1 fruit fly cellular context compared by ENCODE assay signal in genomic region chrX:8420772-8421448, dm6.
TF ChIP-seq lines count a peak whose summit lies in the region.

No protein-coding gene starts in this region.

TF ChIP-seq in whole organism, embryonic, 481 proteins besides CTCF, POLR2A, EP300 and RAD21 (continued from another document and continues in another):
- TF ChIP-seq CG4820 (GFP tag; optimal IDR thresholded peaks at IDR 0.05; lab: Kevin White, UChicago) (no peak), CG2875 (GFP tag; optimal IDR thresholded peaks at IDR 0.05; lab: Kevin White, UChicago) (no peak), Vsx1 (GFP tag; optimal IDR thresholded peaks at IDR 0.05; lab: Kevin White, UChicago) (peak; percentile 17), schlank (tag; optimal IDR thresholded peaks at IDR 0.05; lab: Kevin White, UChicago) (no peak), CG3726 (GFP tag; IDR thresholded peaks at IDR 0.05; lab: Robert Waterston, UW) (no peak), Hsf (GFP tag; optimal IDR thresholded peaks at IDR 0.05; lab: Kevin White, UChicago) (no peak), HmgD (GFP tag; optimal IDR thresholded peaks at IDR 0.05; lab: Kevin White, UChicago) (no peak), Hmx (GFP tag; optimal IDR thresholded peaks at IDR 0.05; lab: Kevin White, UChicago) (no peak), CG14965 (GFP tag; optimal IDR thresholded peaks at IDR 0.05; lab: Kevin White, UChicago; ENCODE audit: borderline replicate concordance) (no peak), CG7271 (tag; optimal IDR thresholded peaks at IDR 0.05; lab: Kevin White, UChicago) (no peak), ERR (GFP tag; optimal IDR thresholded peaks at IDR 0.05; lab: Kevin White, UChicago) (no peak), cwo (GFP tag; optimal IDR thresholded peaks at IDR 0.05; lab: Kevin White, UChicago) (peak; percentile 9), CG11504 (tag; optimal IDR thresholded peaks at IDR 0.05; lab: Kevin White, UChicago) (no peak), peb (GFP tag; IDR thresholded peaks at IDR 0.05; lab: Robert Waterston, UW) (no peak), al (GFP tag; IDR thresholded peaks at IDR 0.05; lab: Robert Waterston, UW) (no peak), fru (optimal IDR thresholded peaks at IDR 0.05; lab: Kevin White, UChicago) (no peak), Chrac-16 (GFP tag; optimal IDR thresholded peaks at IDR 0.05; lab: Kevin White, UChicago) (no peak), CG12219 (GFP tag; optimal IDR thresholded peaks at IDR 0.05; lab: Kevin White, UChicago) (no peak), dm (GFP tag; optimal IDR thresholded peaks at IDR 0.05; lab: Kevin White, UChicago) (peak; percentile 15), gro (GFP tag; optimal IDR thresholded peaks at IDR 0.05; lab: Kevin White, UChicago) (no peak), CG9727 (GFP tag; optimal IDR thresholded peaks at IDR 0.05; lab: Kevin White, UChicago) (no peak), bowl (GFP tag; IDR thresholded peaks at IDR 0.05; lab: Robert Waterston, UW) (no peak), tin (GFP tag; optimal IDR thresholded peaks at IDR 0.05; lab: Kevin White, UChicago) (no peak), sd (tag; optimal IDR thresholded peaks at IDR 0.05; lab: Kevin White, UChicago) (no peak), Aef1 (GFP tag; IDR thresholded peaks at IDR 0.05; lab: Robert Waterston, UW) (no peak), pan (optimal IDR thresholded peaks at IDR 0.05; lab: Kevin White, UChicago) (no peak), pan (GFP tag; optimal IDR thresholded peaks at IDR 0.05 in 1 of 2, IDR thresholded peaks at IDR 0.05 in 1 of 2) (peak in 1 of 2 experiments; percentile 9), CG32767 (GFP tag; IDR thresholded peaks at IDR 0.05; lab: Robert Waterston, UW) (no peak), hkb (optimal IDR thresholded peaks at IDR 0.05; lab: Kevin White, UChicago) (no peak), hkb (GFP tag; IDR thresholded peaks at IDR 0.05; lab: Robert Waterston, UW) (0 out of 2 replicates have a peak, but pooled peaks have one; percentile 30), HHEX (GFP tag; optimal IDR thresholded peaks at IDR 0.05; lab: Kevin White, UChicago) (no peak), CG2712 (tag; optimal IDR thresholded peaks at IDR 0.05; lab: Kevin White, UChicago) (no peak), CG1832 (GFP tag; optimal IDR thresholded peaks at IDR 0.05; lab: Kevin White, UChicago) (no peak), CG12299 (tag; optimal IDR thresholded peaks at IDR 0.05; lab: Kevin White, UChicago) (no peak), kah (GFP tag; optimal IDR thresholded peaks at IDR 0.05; lab: Kevin White, UChicago) (peak; percentile 27), CG15514 (GFP tag; optimal IDR thresholded peaks at IDR 0.05; lab: Kevin White, UChicago) (no peak), NC2β (GFP tag; optimal IDR thresholded peaks at IDR 0.05; lab: Kevin White, UChicago) (no peak), CG15479 (GFP tag; optimal IDR thresholded peaks at IDR 0.05; lab: Kevin White, UChicago) (peak; percentile 93), tup (GFP tag; optimal IDR thresholded peaks at IDR 0.05; lab: Kevin White, UChicago) (no peak), Lim3 (GFP tag; IDR thresholded peaks at IDR 0.05; lab: Robert Waterston, UW) (no peak), inv (GFP tag; IDR thresholded peaks at IDR 0.05; lab: Robert Waterston, UW; ENCODE audit: partially characterized antibody) (no peak), Mad (GFP tag; optimal IDR thresholded peaks at IDR 0.05; lab: Kevin White, UChicago) (no peak), CG10366 (GFP tag; IDR thresholded peaks at IDR 0.05; lab: Robert Waterston, UW) (no peak), CG8290 (GFP tag; optimal IDR thresholded peaks at IDR 0.05; lab: Kevin White, UChicago) (no peak), CG8290 (tag; optimal IDR thresholded peaks at IDR 0.05; lab: Kevin White, UChicago) (no peak), CG18599 (GFP tag; optimal IDR thresholded peaks at IDR 0.05; lab: Kevin White, UChicago) (no peak), E2f1 (GFP tag; IDR thresholded peaks at IDR 0.05; lab: Robert Waterston, UW) (no peak), ab (GFP tag; optimal IDR thresholded peaks at IDR 0.05; lab: Kevin White, UChicago) (no peak), CG3407 (GFP tag; optimal IDR thresholded peaks at IDR 0.05; lab: Kevin White, UChicago) (no peak), yki (optimal IDR thresholded peaks at IDR 0.05; lab: Kevin White, UChicago) (peak; percentile 99), MESR4 (GFP tag; optimal IDR thresholded peaks at IDR 0.05; lab: Kevin White, UChicago) (no peak), CHES-1-like (GFP tag; optimal IDR thresholded peaks at IDR 0.05; lab: Kevin White, UChicago) (no peak), gsb (GFP tag; IDR thresholded peaks at IDR 0.05; lab: Robert Waterston, UW) (no peak), Poxn (GFP tag; IDR thresholded peaks at IDR 0.05; lab: Robert Waterston, UW) (no peak), CG16813 (GFP tag; IDR thresholded peaks at IDR 0.05; lab: Robert Waterston, UW; ENCODE audit: partially characterized antibody) (peak; percentile 29; the same call in 1 of the 3 replicates), CG33213 (GFP tag; optimal IDR thresholded peaks at IDR 0.05; lab: Kevin White, UChicago) (no peak), CG6791 (GFP tag; IDR thresholded peaks at IDR 0.05; lab: Robert Waterston, UW; ENCODE audit: partially characterized antibody) (no peak), CG17802 (tag; optimal IDR thresholded peaks at IDR 0.05; lab: Kevin White, UChicago) (no peak), CG32532 (GFP tag; IDR thresholded peaks at IDR 0.05; lab: Robert Waterston, UW) (peak; percentile 76), CG6683 (GFP tag; optimal IDR thresholded peaks at IDR 0.05; lab: Kevin White, UChicago) (no peak), CG10654 (GFP tag; optimal IDR thresholded peaks at IDR 0.05; lab: Kevin White, UChicago) (no peak), gem (tag; optimal IDR thresholded peaks at IDR 0.05; lab: Kevin White, UChicago) (no peak), fd102C (GFP tag; optimal IDR thresholded peaks at IDR 0.05; lab: Kevin White, UChicago) (no peak), Hmr (GFP tag; optimal IDR thresholded peaks at IDR 0.05; lab: Kevin White, UChicago) (no peak), Hr78 (GFP tag; optimal IDR thresholded peaks at IDR 0.05; lab: Kevin White, UChicago) (no peak), CG17612 (GFP tag; IDR thresholded peaks at IDR 0.05; lab: Robert Waterston, UW) (no peak), CG8388 (GFP tag; optimal IDR thresholded peaks at IDR 0.05; lab: Kevin White, UChicago) (no peak), Elba2 (GFP tag; optimal IDR thresholded peaks at IDR 0.05; lab: Kevin White, UChicago) (no peak), CG4282 (GFP tag; optimal IDR thresholded peaks at IDR 0.05; lab: Kevin White, UChicago) (no peak), Dll (GFP tag; IDR thresholded peaks at IDR 0.05; lab: Robert Waterston, UW; ENCODE audit: partially characterized antibody) (peak; percentile 58; the same call in 1 of the 4 replicates), ci (GFP tag; IDR thresholded peaks at IDR 0.05; lab: Robert Waterston, UW) (peak; percentile 41; the same call in 1 of the 3 replicates), Gsc (GFP tag; IDR thresholded peaks at IDR 0.05; lab: Robert Waterston, UW) (no peak), CG15601 (tag; optimal IDR thresholded peaks at IDR 0.05; lab: Kevin White, UChicago) (no peak), CG16779 (GFP tag; IDR thresholded peaks at IDR 0.05; lab: Robert Waterston, UW) (no peak), exex (tag; optimal IDR thresholded peaks at IDR 0.05; lab: Kevin White, UChicago) (no peak), toy (GFP tag; IDR thresholded peaks at IDR 0.05; lab: Robert Waterston, UW) (no peak), trh (GFP tag; optimal IDR thresholded peaks at IDR 0.05; lab: Kevin White, UChicago) (no peak), mam (GFP tag; optimal IDR thresholded peaks at IDR 0.05; lab: Kevin White, UChicago) (no peak), danr (GFP tag; IDR thresholded peaks at IDR 0.05; lab: Robert Waterston, UW) (no peak), CG7372 (GFP tag; IDR thresholded peaks at IDR 0.05; lab: Robert Waterston, UW) (no peak), Max (GFP tag; optimal IDR thresholded peaks at IDR 0.05; lab: Kevin White, UChicago) (no peak), zf30C (GFP tag; optimal IDR thresholded peaks at IDR 0.05; lab: Kevin White, UChicago) (no peak), CG14050 (GFP tag; IDR thresholded peaks at IDR 0.05; lab: Robert Waterston, UW) (no peak), ac (GFP tag; optimal IDR thresholded peaks at IDR 0.05; lab: Kevin White, UChicago) (no peak), H15 (GFP tag; IDR thresholded peaks at IDR 0.05; lab: Robert Waterston, UW) (no peak), tio (GFP tag; optimal IDR thresholded peaks at IDR 0.05; lab: Kevin White, UChicago) (no peak), ttk (GFP tag; IDR thresholded peaks at IDR 0.05; lab: Robert Waterston, UW) (no peak), CG7839 (tag; optimal IDR thresholded peaks at IDR 0.05; lab: Kevin White, UChicago) (no peak), grau (tag; optimal IDR thresholded peaks at IDR 0.05; lab: Kevin White, UChicago) (no peak), CG7928 (GFP tag; optimal IDR thresholded peaks at IDR 0.05; lab: Kevin White, UChicago) (no peak), psq (GFP tag; optimal IDR thresholded peaks at IDR 0.05; lab: Kevin White, UChicago) (no peak), CG2129 (GFP tag; IDR thresholded peaks at IDR 0.05; lab: Robert Waterston, UW; ENCODE audit: partially characterized antibody) (no peak), CG10431 (GFP tag; optimal IDR thresholded peaks at IDR 0.05; lab: Kevin White, UChicago) (no peak), CG4424 (GFP tag; optimal IDR thresholded peaks at IDR 0.05; lab: Kevin White, UChicago) (no peak), emc (GFP tag; optimal IDR thresholded peaks at IDR 0.05; lab: Kevin White, UChicago) (no peak), sima (GFP tag; optimal IDR thresholded peaks at IDR 0.05; lab: Kevin White, UChicago) (no peak), pfk (GFP tag; optimal IDR thresholded peaks at IDR 0.05; lab: Kevin White, UChicago) (peak; percentile 1), Opbp (GFP tag; IDR thresholded peaks at IDR 0.05; lab: Robert Waterston, UW; ENCODE audit: partially characterized antibody) (no peak), aop (GFP tag; IDR thresholded peaks at IDR 0.05; lab: Robert Waterston, UW) (no peak), CG1529 (GFP tag; optimal IDR thresholded peaks at IDR 0.05; lab: Kevin White, UChicago) (peak; percentile 23), stwl (tag; optimal IDR thresholded peaks at IDR 0.05; lab: Kevin White, UChicago) (peak; percentile 60), CrebB (tag; optimal IDR thresholded peaks at IDR 0.05; lab: Kevin White, UChicago) (no peak), CG17385 (GFP tag; optimal IDR thresholded peaks at IDR 0.05; lab: Kevin White, UChicago) (peak; percentile 51), CG3995 (GFP tag; optimal IDR thresholded peaks at IDR 0.05; lab: Kevin White, UChicago) (no peak), trem (tag; optimal IDR thresholded peaks at IDR 0.05; lab: Kevin White, UChicago) (peak; percentile 17), HLH3B (GFP tag; IDR thresholded peaks at IDR 0.05; lab: Robert Waterston, UW) (no peak), Hr51 (GFP tag; optimal IDR thresholded peaks at IDR 0.05; lab: Kevin White, UChicago) (no peak), gt (GFP tag; IDR thresholded peaks at IDR 0.05; lab: Robert Waterston, UW) (no peak), CG5180 (GFP tag; optimal IDR thresholded peaks at IDR 0.05; lab: Kevin White, UChicago) (peak; percentile 19), luna (GFP tag; optimal IDR thresholded peaks at IDR 0.05; lab: Kevin White, UChicago) (no peak), phol (tag; optimal IDR thresholded peaks at IDR 0.05; lab: Kevin White, UChicago) (no peak), CG7987 (GFP tag; optimal IDR thresholded peaks at IDR 0.05; lab: Kevin White, UChicago) (no peak), shn (GFP tag; optimal IDR thresholded peaks at IDR 0.05; lab: Kevin White, UChicago) (no peak), CG9817 (tag; optimal IDR thresholded peaks at IDR 0.05; lab: Kevin White, UChicago) (no peak), Sox102F (GFP tag; optimal IDR thresholded peaks at IDR 0.05; lab: Kevin White, UChicago) (no peak), Dip2 (GFP tag; IDR thresholded peaks at IDR 0.05; lab: Robert Waterston, UW) (no peak), CG8359 (GFP tag; optimal IDR thresholded peaks at IDR 0.05; lab: Kevin White, UChicago; ENCODE audit: borderline replicate concordance) (no peak), Myb (GFP tag; optimal IDR thresholded peaks at IDR 0.05; lab: Kevin White, UChicago) (no peak), ash1 (GFP tag; optimal IDR thresholded peaks at IDR 0.05; lab: Kevin White, UChicago) (no peak), Rx (GFP tag; IDR thresholded peaks at IDR 0.05; lab: Robert Waterston, UW) (no peak), CG7963 (GFP tag; IDR thresholded peaks at IDR 0.05; lab: Robert Waterston, UW; ENCODE audit: partially characterized antibody) (no peak), gce (GFP tag; IDR thresholded peaks at IDR 0.05; lab: Robert Waterston, UW) (no peak), CoRest (tag; optimal IDR thresholded peaks at IDR 0.05; lab: Kevin White, UChicago) (no peak), CG12942 (GFP tag; optimal IDR thresholded peaks at IDR 0.05; lab: Kevin White, UChicago) (no peak), repo (GFP tag; optimal IDR thresholded peaks at IDR 0.05; lab: Kevin White, UChicago) (no peak), vnd (GFP tag; IDR thresholded peaks at IDR 0.05; lab: Robert Waterston, UW; ENCODE audit: partially characterized antibody) (no peak), CG9609 (GFP tag; optimal IDR thresholded peaks at IDR 0.05; lab: Kevin White, UChicago) (no peak), bigmax (GFP tag; optimal IDR thresholded peaks at IDR 0.05; lab: Kevin White, UChicago) (no peak), ken (GFP tag; IDR thresholded peaks at IDR 0.05; lab: Robert Waterston, UW) (peak; percentile 50; the same call in 1 of the 3 replicates), CG8944 (GFP tag; optimal IDR thresholded peaks at IDR 0.05; lab: Kevin White, UChicago) (no peak), Xbp1 (GFP tag; optimal IDR thresholded peaks at IDR 0.05; lab: Kevin White, UChicago) (no peak), wek (GFP tag; optimal IDR thresholded peaks at IDR 0.05; lab: Kevin White, UChicago) (peak; percentile 31), Jarid2 (GFP tag; optimal IDR thresholded peaks at IDR 0.05; lab: Kevin White, UChicago) (no peak), mirr (GFP tag; optimal IDR thresholded peaks at IDR 0.05; lab: Kevin White, UChicago) (no peak), ase (GFP tag; IDR thresholded peaks at IDR 0.05; lab: Robert Waterston, UW) (no peak), esg (GFP tag; conservative IDR thresholded peaks at IDR 0.05; lab: Robert Waterston, UW) (no peak), CG15269 (tag; optimal IDR thresholded peaks at IDR 0.05; lab: Kevin White, UChicago) (no peak), Six4 (GFP tag; optimal IDR thresholded peaks at IDR 0.05; lab: Kevin White, UChicago) (no peak), eve (GFP tag; optimal IDR thresholded peaks at IDR 0.05; lab: Kevin White, UChicago) (peak in 1 of 2 experiments; percentile 68)
